Fruit fly (Drosophila melanogaster): ENCODE measurements around the gene Rpp30.

Rpp30 gene

DNA sequence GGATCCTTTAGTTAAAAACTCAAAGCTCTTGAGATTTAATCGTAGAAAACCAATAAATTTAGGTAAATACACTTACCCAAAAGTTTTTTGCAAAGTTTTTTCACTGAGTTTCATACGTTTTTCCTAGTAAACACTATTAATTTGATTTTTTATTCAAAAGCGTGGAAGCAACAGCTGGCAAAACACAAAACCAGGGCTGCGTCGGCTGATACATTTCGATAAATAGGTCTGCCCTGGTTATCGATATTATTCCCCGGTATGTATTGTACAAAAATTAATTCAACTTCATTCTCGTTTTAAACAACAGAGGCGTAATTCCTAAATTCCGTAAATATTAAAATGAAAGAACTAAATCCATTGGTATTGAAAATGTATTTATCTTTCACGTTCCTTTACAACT is 19.4 kb upstream of the Rpp30 start, which contains the start of gene Dus1:
TSS of gene Dus1 (minus strand) at position 192 of the 400 bp plus-strand sequence.
- TF ChIP-seq tai (GFP tag; optimal IDR thresholded peaks at IDR 0.05) (no peak), sv (GFP tag; optimal IDR thresholded peaks at IDR 0.05) (no peak)

DNA sequence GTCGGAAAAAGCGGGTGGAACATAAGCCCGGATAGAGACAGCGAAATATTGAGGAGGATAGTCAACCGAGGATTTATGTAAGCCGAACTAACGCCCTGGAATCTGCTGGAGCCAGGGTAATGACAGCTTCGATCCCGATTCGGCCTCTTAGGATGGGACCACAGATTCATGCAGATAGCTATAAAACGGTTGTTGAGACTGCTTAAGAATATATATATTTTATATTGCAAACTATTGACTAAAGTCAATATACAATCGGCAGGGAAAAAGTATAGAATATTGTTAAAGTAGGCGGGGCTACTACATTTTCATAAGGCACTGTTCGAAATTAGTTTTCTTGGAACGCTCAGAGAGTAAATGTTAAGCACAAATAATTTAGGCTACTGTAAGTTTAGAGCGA is 16.6 kb upstream of the Rpp30 start, which contains the start of gene CG3345:
TSS of gene CG3345 (plus strand) at position 301 of the 400 bp plus-strand sequence.
- TF ChIP-seq Mio (GFP tag; optimal IDR thresholded peaks at IDR 0.05) (no peak), Abd-B (GFP tag; optimal IDR thresholded peaks at IDR 0.05) (no peak), sage (GFP tag; optimal IDR thresholded peaks at IDR 0.05) (no peak), Jra (GFP tag; optimal IDR thresholded peaks at IDR 0.05) (no peak), lola (GFP tag; optimal IDR thresholded peaks at IDR 0.05) (no peak), HLH106 (tag; optimal IDR thresholded peaks at IDR 0.05) (no peak), Myc (optimal IDR thresholded peaks at IDR 0.05) (no peak), CG32264 (GFP tag; optimal IDR thresholded peaks at IDR 0.05) (no peak), tai (GFP tag; optimal IDR thresholded peaks at IDR 0.05) (no peak), pan (optimal IDR thresholded peaks at IDR 0.05) (no peak), Hr83 (GFP tag; optimal IDR thresholded peaks at IDR 0.05; ENCODE audit: poor library complexity, severe bottlenecking) (no peak), foxo (GFP tag; optimal IDR thresholded peaks at IDR 0.05) (no peak), brk (GFP tag; optimal IDR thresholded peaks at IDR 0.05) (no peak), Hr78 (GFP tag; optimal IDR thresholded peaks at IDR 0.05) (no peak), Vsx2 (GFP tag; optimal IDR thresholded peaks at IDR 0.05; ENCODE audit: partially characterized antibody) (no peak), GATAd (GFP tag; optimal IDR thresholded peaks at IDR 0.05) (no peak), dsf (GFP tag; optimal IDR thresholded peaks at IDR 0.05; ENCODE audit: borderline replicate concordance) (no peak), Dif (GFP tag; optimal IDR thresholded peaks at IDR 0.05; ENCODE audit: partially characterized antibody) (no peak)

- TF ChIP-seq brk (GFP tag; optimal IDR thresholded peaks at IDR 0.05), result no peak
- no peak for TF ChIP-seq CrebA (GFP tag; optimal IDR thresholded peaks at IDR 0.05; ENCODE audit: borderline replicate concordance)
- no peak for TF ChIP-seq Hr78 (GFP tag; optimal IDR thresholded peaks at IDR 0.05)
- TF ChIP-seq foxo (GFP tag; optimal IDR thresholded peaks at IDR 0.05), result peak in 1 of 2 experiments; percentile 92
- no peak for TF ChIP-seq tai (GFP tag; optimal IDR thresholded peaks at IDR 0.05)
- TF ChIP-seq dl (GFP tag; optimal IDR thresholded peaks at IDR 0.05; ENCODE audit: insufficient read depth in 1 of 2, partially characterized antibody in 2 of 2), result no peak
- no peak for TF ChIP-seq lola (GFP tag; optimal IDR thresholded peaks at IDR 0.05)
- TF ChIP-seq dmrt93B (GFP tag; optimal IDR thresholded peaks at IDR 0.05), result no peak
- TF ChIP-seq Sp1 (GFP tag; optimal IDR thresholded peaks at IDR 0.05), result peak; percentile 81
- TF ChIP-seq dsf (GFP tag; optimal IDR thresholded peaks at IDR 0.05; ENCODE audit: borderline replicate concordance), result no peak
- no peak for TF ChIP-seq br (GFP tag; optimal IDR thresholded peaks at IDR 0.05)
- TF ChIP-seq usp (GFP tag; optimal IDR thresholded peaks at IDR 0.05), result no peak
- peak; percentile 93 for TF ChIP-seq sv (GFP tag; optimal IDR thresholded peaks at IDR 0.05)
- TF ChIP-seq pan (optimal IDR thresholded peaks at IDR 0.05), result no peak
- TF ChIP-seq CG9705 (GFP tag; optimal IDR thresholded peaks at IDR 0.05), result peak; percentile 18
- no peak for TF ChIP-seq jim (GFP tag; optimal IDR thresholded peaks at IDR 0.05)
- TF ChIP-seq sage (GFP tag; optimal IDR thresholded peaks at IDR 0.05), result no peak
- peak; percentile 61 for TF ChIP-seq ey (GFP tag; optimal IDR thresholded peaks at IDR 0.05)
- TF ChIP-seq CG32264 (GFP tag; optimal IDR thresholded peaks at IDR 0.05), result no peak
- TF ChIP-seq GATAd (GFP tag; optimal IDR thresholded peaks at IDR 0.05), result no peak
- TF ChIP-seq h (GFP tag; optimal IDR thresholded peaks at IDR 0.05), result peak; percentile 89
- no peak for TF ChIP-seq Rel (GFP tag; optimal IDR thresholded peaks at IDR 0.05)
- no peak for TF ChIP-seq Rel (tag; optimal IDR thresholded peaks at IDR 0.05)
- TF ChIP-seq Hr83 (GFP tag; optimal IDR thresholded peaks at IDR 0.05; ENCODE audit: poor library complexity, severe bottlenecking), result no peak
- peak; percentile 85 for TF ChIP-seq OdsH (GFP tag; optimal IDR thresholded peaks at IDR 0.05)
- peak; percentile 86 for TF ChIP-seq fru (GFP tag; optimal IDR thresholded peaks at IDR 0.05)
- TF ChIP-seq rgr (GFP tag; optimal IDR thresholded peaks at IDR 0.05), result peak; percentile 85
- no peak for TF ChIP-seq Mio (GFP tag; optimal IDR thresholded peaks at IDR 0.05)
- peak; percentile 76 for TF ChIP-seq HLH106 (tag; optimal IDR thresholded peaks at IDR 0.05)
- TF ChIP-seq psq (GFP tag; optimal IDR thresholded peaks at IDR 0.05), result peak; percentile 80
- TF ChIP-seq Vsx2 (GFP tag; optimal IDR thresholded peaks at IDR 0.05; ENCODE audit: partially characterized antibody), result no peak
- peak; percentile 38 for TF ChIP-seq woc (GFP tag; optimal IDR thresholded peaks at IDR 0.05)
- TF ChIP-seq Hnf4 (GFP tag; optimal IDR thresholded peaks at IDR 0.05), result no peak
- TF ChIP-seq Dif (GFP tag; optimal IDR thresholded peaks at IDR 0.05; ENCODE audit: partially characterized antibody), result no peak
- no peak for TF ChIP-seq Abd-B (GFP tag; optimal IDR thresholded peaks at IDR 0.05)
- no peak for TF ChIP-seq Jra (GFP tag; optimal IDR thresholded peaks at IDR 0.05)
- no peak for TF ChIP-seq Dfd (GFP tag; optimal IDR thresholded peaks at IDR 0.05)
- no peak for TF ChIP-seq Myc (optimal IDR thresholded peaks at IDR 0.05)
- TF ChIP-seq N (GFP tag; optimal IDR thresholded peaks at IDR 0.05), result no peak
Measured at dm6 chr2L:267441-268089, 15.4 kb upstream of the Rpp30 start, which contains the start of gene CG17075. CG17075 (minus strand) TSS chr2L:267505.

All from whole organism, wandering third instar larva.